Worm (Caenorhabditis elegans) whole organism, young adult: Measurements from ENCODE around the gene T12D8.9.
A peak's percentile ranks its signal among the peaks of the same experiment; 100 is the strongest.

ENCODE experiments used
- B0261.1 ChIP-seq: sonication (generic microtip); optimal IDR thresholded peaks from 2 replicates; lab custom pipeline; 2016; ENCODE audit warnings: mild to moderate bottlenecking, missing genetic modification characterization, moderate library complexity, missing compliant biosample characterization
- F10E7.11 ChIP-seq: sonication (generic microtip); optimal IDR thresholded peaks from 2 replicates; lab custom pipeline; 2017; ENCODE audit warnings: mild to moderate bottlenecking, missing genetic modification characterization, moderate library complexity, missing compliant biosample characterization
- F23B12.7 ChIP-seq: sonication (generic microtip); optimal IDR thresholded peaks from 2 replicates; lab custom pipeline; 2017; ENCODE audit warnings: missing genetic modification characterization, mild to moderate bottlenecking, missing compliant biosample characterization, antibody characterized with exemption, moderate library complexity; ENCODE audit not compliant: insufficient read depth
- F33H1.4 ChIP-seq: fragments of 200-800 bp; sonication (Bioruptor generic); IDR thresholded peaks from 2 replicates; pipeline ENCODE4 v1.3.6; 2022; ENCODE audit warnings: missing genetic modification reagents, missing genetic modification characterization, missing compliant biosample characterization
- F52B5.7 ChIP-seq: sonication (generic microtip); optimal IDR thresholded peaks from 2 replicates; lab custom pipeline; 2016; ENCODE audit warnings: mild to moderate bottlenecking, missing genetic modification characterization, missing compliant biosample characterization
- F57A8.1 ChIP-seq: fragments of 200-800 bp; sonication (Bioruptor generic); optimal IDR thresholded peaks from 2 replicates; lab custom pipeline; 2018; ENCODE audit warnings: mild to moderate bottlenecking, missing genetic modification characterization, moderate library complexity, missing compliant biosample characterization
- K11D2.4 ChIP-seq: fragments of 200-800 bp; sonication (Bioruptor generic); IDR thresholded peaks from 2 replicates; pipeline ENCODE4 v1.3.6; 2022; ENCODE audit warnings: missing genetic modification reagents, missing genetic modification characterization, missing compliant biosample characterization
- T07F8.4 ChIP-seq: sonication (generic microtip); optimal IDR thresholded peaks from 2 replicates; lab custom pipeline; 2016; ENCODE audit warnings: mild to moderate bottlenecking, missing genetic modification characterization, moderate library complexity, missing compliant biosample characterization
- T26A5.8 ChIP-seq: sonication (generic microtip); optimal IDR thresholded peaks from 2 replicates; lab custom pipeline; 2016; ENCODE audit warnings: missing genetic modification characterization, missing compliant biosample characterization
- Y53F4B.3 ChIP-seq: fragments of 200-800 bp; sonication (Bioruptor generic); IDR thresholded peaks from 2 replicates; pipeline ENCODE4 v1.3.6; 2022; ENCODE audit warnings: missing genetic modification reagents, missing genetic modification characterization, missing compliant biosample characterization
- Y95B8A.8 ChIP-seq: fragments of 200-800 bp; sonication (Bioruptor generic); IDR thresholded peaks from 2 replicates; pipeline ENCODE4 v1.3.6; 2022; ENCODE audit warnings: missing genetic modification reagents, missing genetic modification characterization, missing compliant biosample characterization
- ZK185.1 ChIP-seq: sonication (generic microtip); optimal IDR thresholded peaks from 2 replicates; lab custom pipeline; 2016; ENCODE audit warnings: mild to moderate bottlenecking, missing genetic modification characterization, missing compliant biosample characterization; ENCODE audit not compliant: poor library complexity, severe bottlenecking
- ama-1 ChIP-seq, 3 experiments: fragments of 150-350 bp in 1 of 3; sonication (generic microtip) in 2 of 3; optimal IDR thresholded peaks; 2 replicates each; lab custom pipeline; 2014 to 2018; ENCODE audit warnings: missing biosample characterization in 2 of 3, missing genetic modification characterization in 2 of 3, missing genetic modification reagents in 2 of 3
- aptf-2 ChIP-seq: fragments of 200-800 bp; sonication (Bioruptor generic); conservative IDR thresholded peaks from 2 replicates; pipeline ENCODE4 v1.3.6; 2022; ENCODE audit warnings: missing genetic modification reagents, missing genetic modification characterization, missing compliant biosample characterization
- atf-7 ChIP-seq: sonication (generic microtip); optimal IDR thresholded peaks from 2 replicates; lab custom pipeline; 2017; ENCODE audit warnings: mild to moderate bottlenecking, missing genetic modification characterization, missing compliant biosample characterization
- attf-3 ChIP-seq: fragments of 200-800 bp; sonication (Bioruptor generic); conservative IDR thresholded peaks from 2 replicates; pipeline ENCODE4 v1.3.6; 2022; ENCODE audit warnings: missing genetic modification reagents, missing genetic modification characterization, missing compliant biosample characterization
- ceh-27 ChIP-seq: fragments of 200-800 bp; sonication (Bioruptor generic); optimal IDR thresholded peaks from 2 replicates; lab custom pipeline; 2018; ENCODE audit warnings: mild to moderate bottlenecking, missing genetic modification characterization, moderate library complexity, missing compliant biosample characterization
- dpl-1 ChIP-seq: fragments of 150-350 bp; optimal IDR thresholded peaks from 2 replicates; lab custom pipeline; 2014; ENCODE audit warnings: missing biosample characterization, missing genetic modification reagents, missing genetic modification characterization
- egl-18 ChIP-seq: fragments of 200-800 bp; sonication (Bioruptor generic); IDR thresholded peaks from 2 replicates; pipeline ENCODE4 v1.3.6; 2022; ENCODE audit warnings: missing genetic modification reagents, missing genetic modification characterization, missing compliant biosample characterization
- ekl-4 ChIP-seq: fragments of 200-800 bp; sonication (Bioruptor generic); IDR thresholded peaks from 2 replicates; pipeline ENCODE4 v1.3.6; 2022; ENCODE audit warnings: missing genetic modification reagents, missing genetic modification characterization, missing compliant biosample characterization
- ets-4 ChIP-seq: fragments of 200-800 bp; sonication (Bioruptor generic); optimal IDR thresholded peaks from 2 replicates; lab custom pipeline; 2018; ENCODE audit warnings: mild to moderate bottlenecking, missing genetic modification characterization, missing compliant biosample characterization
- gei-17 ChIP-seq: fragments of 200-800 bp; sonication (Bioruptor generic); optimal IDR thresholded peaks from 2 replicates; lab custom pipeline; 2018; ENCODE audit warnings: mild to moderate bottlenecking, missing genetic modification characterization, missing compliant biosample characterization
- hmg-1.2 ChIP-seq: fragments of 200-800 bp; sonication (Bioruptor generic); IDR thresholded peaks from 2 replicates; pipeline ENCODE4 v1.3.6; 2022; ENCODE audit warnings: missing genetic modification reagents, missing genetic modification characterization, missing compliant biosample characterization
- hmg-20 ChIP-seq: fragments of 200-800 bp; sonication (Bioruptor generic); IDR thresholded peaks from 2 replicates; pipeline ENCODE4 v1.3.6; 2022; ENCODE audit warnings: missing genetic modification reagents, missing genetic modification characterization, missing compliant biosample characterization
- hrde-1 ChIP-seq: sonication (generic microtip); optimal IDR thresholded peaks from 2 replicates; lab custom pipeline; 2016; ENCODE audit warnings: missing genetic modification characterization, mild to moderate bottlenecking, missing compliant biosample characterization, moderate library complexity, missing genotype, missing genetic modification reagents, borderline replicate concordance
- hsf-1 ChIP-seq: fragments of 200-800 bp; sonication (Bioruptor generic); IDR thresholded peaks from 2 replicates; pipeline ENCODE4 v1.3.6; 2022; ENCODE audit warnings: missing genetic modification reagents, missing genetic modification characterization, missing compliant biosample characterization
- let-526 ChIP-seq: fragments of 200-800 bp; sonication (Bioruptor generic); IDR thresholded peaks from 2 replicates; pipeline ENCODE4 v1.3.6; 2022; ENCODE audit warnings: missing genetic modification reagents, missing genetic modification characterization, missing compliant biosample characterization
- lin-40 ChIP-seq: sonication (generic microtip); optimal IDR thresholded peaks from 2 replicates; lab custom pipeline; 2016; ENCODE audit warnings: missing genetic modification characterization, mild to moderate bottlenecking, missing compliant biosample characterization, missing genotype, missing genetic modification reagents
- lsl-1 ChIP-seq: fragments of 200-800 bp; sonication (Bioruptor generic); optimal IDR thresholded peaks from 2 replicates; lab custom pipeline; 2018; ENCODE audit warnings: mild to moderate bottlenecking, missing genetic modification characterization, moderate library complexity, missing compliant biosample characterization
- madf-3 ChIP-seq: fragments of 200-800 bp; sonication (Bioruptor generic); IDR thresholded peaks from 2 replicates; pipeline ENCODE4 v1.3.6; 2022; ENCODE audit warnings: missing genetic modification reagents, missing genetic modification characterization, missing compliant biosample characterization
- madf-8 ChIP-seq: fragments of 200-800 bp; sonication (Bioruptor generic); conservative IDR thresholded peaks from 2 replicates; pipeline ENCODE4 v1.3.6; 2022; ENCODE audit warnings: missing genetic modification reagents, missing genetic modification characterization, missing compliant biosample characterization
- mcd-1 ChIP-seq: fragments of 200-800 bp; sonication (Bioruptor generic); IDR thresholded peaks from 2 replicates; pipeline ENCODE4 v1.3.6; 2022; ENCODE audit warnings: missing genetic modification reagents, missing genetic modification characterization, missing compliant biosample characterization
- mel-28 ChIP-seq: sonication (generic microtip); optimal IDR thresholded peaks from 2 replicates; lab custom pipeline; 2016; ENCODE audit warnings: borderline replicate concordance, mild to moderate bottlenecking, missing genetic modification characterization, missing compliant biosample characterization
- mes-4 ChIP-seq: sonication (generic microtip); optimal IDR thresholded peaks from 2 replicates; lab custom pipeline; 2016; ENCODE audit warnings: missing genotype, missing genetic modification characterization, missing compliant biosample characterization
- nfya-2 ChIP-seq: fragments of 200-800 bp; sonication (Bioruptor generic); IDR thresholded peaks from 2 replicates; pipeline ENCODE4 v1.3.6; 2022; ENCODE audit warnings: missing genetic modification reagents, missing genetic modification characterization, missing compliant biosample characterization
- nfyb-1 ChIP-seq: fragments of 200-800 bp; sonication (Bioruptor generic); IDR thresholded peaks from 2 replicates; pipeline ENCODE4 v1.3.6; 2022; ENCODE audit warnings: missing genetic modification reagents, missing genetic modification characterization, missing compliant biosample characterization
- nhr-80 ChIP-seq: sonication (generic microtip); optimal IDR thresholded peaks from 2 replicates; lab custom pipeline; 2016; ENCODE audit warnings: missing genetic modification characterization, missing compliant biosample characterization
- pha-4 ChIP-seq: fragments of 150-350 bp; sonication (generic microtip); optimal IDR thresholded peaks from 2 replicates; lab custom pipeline; 2014; ENCODE audit warnings: missing biosample characterization, missing genetic modification reagents, missing genetic modification characterization
- rpc-1 ChIP-seq, 2 experiments: fragments of 150-350 bp in 1 of 2; sonication (generic microtip) in 1 of 2; optimal IDR thresholded peaks; 2 replicates each; lab custom pipeline; 2014 to 2018; ENCODE audit warnings: missing biosample characterization in 1 of 2, missing genetic modification characterization in 1 of 2, missing genetic modification reagents in 1 of 2, missing genotype in 1 of 2
- sdz-38 ChIP-seq: sonication (generic microtip); optimal IDR thresholded peaks from 2 replicates; lab custom pipeline; 2016; ENCODE audit warnings: missing genotype, missing genetic modification characterization, missing compliant biosample characterization
- snpc-1.3 ChIP-seq: sonication (generic microtip); optimal IDR thresholded peaks from 2 replicates; lab custom pipeline; 2017; ENCODE audit warnings: missing genetic modification characterization, mild to moderate bottlenecking, missing compliant biosample characterization, antibody characterized with exemption, moderate library complexity, missing genotype, missing genetic modification reagents; ENCODE audit not compliant: insufficient read depth
- tbp1 ChIP-seq: fragments of 200-800 bp; sonication (Bioruptor generic); optimal IDR thresholded peaks from 2 replicates; lab custom pipeline; 2018; ENCODE audit warnings: mild to moderate bottlenecking, missing genetic modification characterization, missing compliant biosample characterization
- xnd-1 ChIP-seq: sonication (generic microtip); optimal IDR thresholded peaks from 2 replicates; lab custom pipeline; 2016; ENCODE audit warnings: missing genotype, missing genetic modification reagents, missing genetic modification characterization, missing compliant biosample characterization
- zim-3 ChIP-seq: sonication (generic microtip); optimal IDR thresholded peaks from 2 replicates; lab custom pipeline; 2017; ENCODE audit warnings: mild to moderate bottlenecking, missing genetic modification characterization, moderate library complexity, missing compliant biosample characterization
- ztf-18 ChIP-seq: sonication (generic microtip); optimal IDR thresholded peaks from 2 replicates; lab custom pipeline; 2016; ENCODE audit warnings: missing genotype, mild to moderate bottlenecking, missing genetic modification characterization, missing compliant biosample characterization
- ztf-22 ChIP-seq: fragments of 200-800 bp; sonication (Bioruptor generic); optimal IDR thresholded peaks from 2 replicates; lab custom pipeline; 2018; ENCODE audit warnings: mild to moderate bottlenecking, missing genetic modification characterization, moderate library complexity, missing compliant biosample characterization
- ztf-6 ChIP-seq: fragments of 200-800 bp; sonication (Bioruptor generic); IDR thresholded peaks from 2 replicates; pipeline ENCODE4 v1.3.6; 2022; ENCODE audit warnings: missing genetic modification reagents, missing genetic modification characterization, missing compliant biosample characterization

The T12D8.9 gene

ce11 chrIII:13643534-13643933 is 26.6 kb downstream of the T12D8.9 start, which contains the start of the genes drr-2 and set-16 (continued):
- TF ChIP-seq aptf-2 (0 out of 2 replicates have a peak, but pooled peaks have one; percentile 14), T07F8.4 (peak; percentile 27), F33H1.4 (GFP tag; lab: Robert Waterston, UW) (peak; percentile 91), snpc-1.3 (peak; percentile 94), pha-4 (peak; percentile 98), Y53F4B.3 (GFP tag; lab: Robert Waterston, UW) (peak; percentile 75), ztf-22 (GFP tag; lab: Kevin White, UChicago) (peak; percentile 94), egl-18 (GFP tag; lab: Robert Waterston, UW) (peak; percentile 93), xnd-1 (tag; lab: Kevin White, UChicago) (peak; percentile 88), hsf-1 (GFP tag; lab: Robert Waterston, UW) (peak; percentile 95), atf-7 (tag; lab: Kevin White, UChicago) (peak; percentile 99), nfyb-1 (GFP tag; lab: Robert Waterston, UW) (peak; percentile 99), ztf-18 (peak; percentile 85), gei-17 (GFP tag; lab: Kevin White, UChicago) (peak; percentile 93), lsl-1 (peak; percentile 94), mcd-1 (peak; percentile 98), nhr-80 (peak; percentile 85), mes-4 (tag; lab: Kevin White, UChicago) (peak; percentile 71), T26A5.8 (peak; percentile 75), ZK185.1 (no peak), nfya-2 (GFP tag; lab: Robert Waterston, UW) (peak; percentile 91; the same call in 1 of the 2 replicates), dpl-1 (GFP tag; lab: Kevin White, UChicago) (peak; percentile 78), rpc-1 (optimal IDR thresholded peaks at IDR 0.05; lab: Kevin White, UChicago) (peak; percentile 19), rpc-1 (tag; optimal IDR thresholded peaks at IDR 0.05; lab: Kevin White, UChicago) (peak; percentile 14), madf-8 (GFP tag; lab: Robert Waterston, UW) (peak; percentile 88), K11D2.4 (GFP tag; lab: Robert Waterston, UW) (peak; percentile 98), B0261.1 (tag; lab: Kevin White, UChicago) (peak; percentile 30), mel-28 (tag; lab: Kevin White, UChicago) (peak; percentile 85), tbp1 (GFP tag; lab: Kevin White, UChicago) (peak; percentile 82), madf-3 (GFP tag; lab: Robert Waterston, UW) (peak; percentile 98), F23B12.7 (tag; lab: Kevin White, UChicago) (peak; percentile 95), F10E7.11 (tag; lab: Kevin White, UChicago) (peak; percentile 58), zim-3 (peak; percentile 98), lin-40 (tag; lab: Kevin White, UChicago) (peak; percentile 99), hrde-1 (peak; percentile 91), ceh-27 (GFP tag; lab: Kevin White, UChicago) (peak; percentile 99), Y95B8A.8 (GFP tag; lab: Robert Waterston, UW) (peak; percentile 99), attf-3 (GFP tag; lab: Robert Waterston, UW) (peak; percentile 78), F52B5.7 (tag; lab: Kevin White, UChicago) (peak; percentile 81), ets-4 (GFP tag; lab: Kevin White, UChicago) (peak; percentile 97), hmg-1.2 (GFP tag; lab: Robert Waterston, UW) (peak; percentile 100), let-526 (GFP tag; lab: Robert Waterston, UW) (peak; percentile 97), ztf-6 (GFP tag; lab: Robert Waterston, UW) (peak; percentile 89), ekl-4 (GFP tag; lab: Robert Waterston, UW) (peak; percentile 99), hmg-20 (GFP tag; lab: Robert Waterston, UW) (peak; percentile 90), F57A8.1 (peak; percentile 46), sdz-38 (tag; lab: Kevin White, UChicago) (no peak), ama-1 (optimal IDR thresholded peaks at IDR 0.05; lab: Kevin White, UChicago) (no peak), ama-1 (GFP tag; optimal IDR thresholded peaks at IDR 0.05; lab: Kevin White, UChicago) (peak in 1 of 2 experiments; percentile 35)
